Worm (Caenorhabditis elegans): Measurements from ENCODE around the gene F40G12.5.

Gene F40G12.5

DNA sequence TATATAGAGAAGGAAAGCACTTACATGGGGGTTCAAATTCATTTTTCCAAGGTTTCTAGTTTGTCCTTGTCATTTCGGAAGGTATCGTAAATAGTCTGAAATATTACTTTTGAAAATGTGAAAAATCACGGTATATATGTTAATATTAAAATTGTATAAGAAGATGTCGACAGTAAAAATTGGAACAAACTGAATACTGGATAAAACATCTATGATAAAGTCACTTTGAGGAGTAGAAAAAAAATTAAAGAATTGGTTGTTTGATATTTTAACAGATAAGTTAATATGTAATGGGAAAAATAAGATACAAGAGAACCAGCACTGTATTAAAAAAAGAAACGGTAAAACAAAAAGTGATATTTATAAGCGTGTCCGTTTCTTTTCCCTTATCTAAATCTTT is 44.3 kb downstream of the F40G12.5 start, which contains the start of gene nep-21:
Gene nep-21, minus strand, starts transcription at position 101 of the 400 bp plus-strand sequence.
- TF ChIP-seq mab-9 (GFP tag; IDR thresholded peaks at IDR 0.05) (no peak), unc-62 (GFP tag; optimal IDR thresholded peaks at IDR 0.05) (no peak), pag-3 (tag; optimal IDR thresholded peaks at IDR 0.05; ENCODE audit: borderline replicate concordance, insufficient read depth) (no peak), lin-15B (tag; optimal IDR thresholded peaks at IDR 0.05) (no peak), C04F5.9 (tag; optimal IDR thresholded peaks at IDR 0.05) (no peak), snpc-4 (tag; optimal IDR thresholded peaks at IDR 0.05) (no peak), sup-37 (GFP tag; optimal IDR thresholded peaks at IDR 0.05) (no peak), elt-2 (tag; optimal IDR thresholded peaks at IDR 0.05) (no peak), nhr-20 (tag; optimal IDR thresholded peaks at IDR 0.05) (no peak), nhr-90 (tag; optimal IDR thresholded peaks at IDR 0.05; ENCODE audit: poor library complexity) (no peak)

DNA sequence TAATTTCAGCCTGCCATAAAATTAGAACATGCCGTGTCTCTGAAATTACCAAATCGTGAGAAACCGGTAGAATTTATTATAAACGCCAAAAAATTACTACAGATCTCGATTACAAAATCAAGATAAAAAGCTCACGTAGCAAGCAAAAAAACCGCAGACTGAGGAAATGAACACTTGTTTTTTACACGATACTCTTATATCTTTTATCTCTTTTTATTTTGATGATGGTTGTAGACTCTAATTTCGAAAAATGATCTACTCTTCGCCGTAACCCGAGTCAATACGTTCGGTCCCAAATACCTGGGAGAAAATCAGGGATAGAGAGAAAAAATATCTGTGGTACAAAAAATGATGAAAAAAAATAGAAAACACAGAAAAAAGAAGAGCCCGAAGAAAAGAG is 47.5 kb downstream of the F40G12.5 start:
- TF ChIP-seq efl-1 (optimal IDR thresholded peaks at IDR 0.05) (no peak), efl-1 (GFP tag; optimal IDR thresholded peaks at IDR 0.05 in 1 of 2) (peak in 1 of 2 experiments; percentile 92), F16B12.6 (tag; optimal IDR thresholded peaks at IDR 0.05) (no peak)
